Fruit fly (Drosophila melanogaster) whole organism, embryonic: ENCODE measurements around the gene ClpX.

Experiments
- Antp ChIP-seq: fragments of 200-800 bp; sonication (Bioruptor generic); optimal IDR thresholded peaks from 3 replicates; lab custom pipeline; 2016; ENCODE audit warnings: missing biosample characterization, missing genetic modification characterization
- Asciz ChIP-seq: fragments of 200-800 bp; sonication (Bioruptor generic); optimal IDR thresholded peaks from 2 replicates; lab custom pipeline; 2017; ENCODE audit warnings: missing biosample characterization, mild to moderate bottlenecking, missing genetic modification characterization, missing genetic modification reagents
- Atf6 ChIP-seq: fragments of 200-800 bp; sonication (Bioruptor generic); IDR thresholded peaks from 2 replicates; pipeline ENCODE4 v1.3.6; 2022; ENCODE audit warnings: missing biosample characterization, missing genetic modification characterization
- Bgb ChIP-seq: fragments of 200-800 bp; sonication (Bioruptor generic); IDR thresholded peaks from 2 replicates; pipeline ENCODE4 v1.3.6; 2022; ENCODE audit warnings: missing biosample characterization, missing genetic modification characterization; ENCODE audit not compliant: partially characterized antibody
- CG13775 ChIP-seq: fragments of 200-800 bp; sonication (Bioruptor generic); optimal IDR thresholded peaks from 3 replicates; lab custom pipeline; 2017; ENCODE audit warnings: missing biosample characterization, mild to moderate bottlenecking, missing genetic modification characterization
- CG15479 ChIP-seq: fragments of 200-800 bp; sonication (Bioruptor generic); optimal IDR thresholded peaks from 3 replicates; lab custom pipeline; 2019; ENCODE audit warnings: missing biosample characterization, mild to moderate bottlenecking, missing genetic modification characterization, moderate library complexity
- CG17359 ChIP-seq: fragments of 200-800 bp; sonication (Bioruptor generic); optimal IDR thresholded peaks from 3 replicates; lab custom pipeline; 2018; ENCODE audit warnings: missing biosample characterization, mild to moderate bottlenecking, missing genetic modification characterization, moderate library complexity
- CG17568 ChIP-seq: fragments of 200-800 bp; sonication (Bioruptor generic); optimal IDR thresholded peaks from 2 replicates; lab custom pipeline; 2018; ENCODE audit warnings: missing biosample characterization, mild to moderate bottlenecking, missing genetic modification characterization, moderate library complexity
- CG17829 ChIP-seq: fragments of 200-800 bp; optimal IDR thresholded peaks from 2 replicates; lab custom pipeline; 2019; ENCODE audit warnings: missing biosample characterization, mild to moderate bottlenecking, missing genetic modification characterization, moderate library complexity
- CG2199 ChIP-seq: fragments of 200-800 bp; sonication (Bioruptor generic); IDR thresholded peaks from 3 replicates; pipeline ENCODE4 v1.3.6; 2022; ENCODE audit warnings: missing biosample characterization, missing genetic modification characterization
- CG2889 ChIP-seq: fragments of 200-800 bp; sonication (Bioruptor generic); IDR thresholded peaks from 3 replicates; pipeline ENCODE4 v1.3.6; 2022; ENCODE audit warnings: missing biosample characterization, missing genetic modification characterization
- CG4328 ChIP-seq: fragments of 200-800 bp; sonication (Bioruptor generic); optimal IDR thresholded peaks from 3 replicates; lab custom pipeline; 2017; ENCODE audit warnings: missing biosample characterization, missing genetic modification reagents, missing genetic modification characterization
- CG7928 ChIP-seq: fragments of 200-800 bp; sonication (Bioruptor generic); optimal IDR thresholded peaks from 2 replicates; lab custom pipeline; 2017; ENCODE audit warnings: missing biosample characterization, mild to moderate bottlenecking, missing genetic modification characterization
- D ChIP-seq, 2 experiments: fragments of 200-800 bp in 1 of 2; fragments of >200 bp in 1 of 2; sonication (Bioruptor generic) in 1 of 2; optimal IDR thresholded peaks; 2 replicates in 1 of 2; 3 replicates in 1 of 2; lab custom pipeline; 2017; ENCODE audit warnings: mild to moderate bottlenecking in 1 of 2, missing biosample characterization in 1 of 2, missing genetic modification characterization in 1 of 2, missing genetic modification reagents in 1 of 2
- E2f2 ChIP-seq: fragments of 200-800 bp; sonication (Bioruptor generic); IDR thresholded peaks from 2 replicates; pipeline ENCODE4 v1.3.6; 2022; ENCODE audit warnings: missing biosample characterization, missing genetic modification characterization
- Hr39 ChIP-seq: fragments of >200 bp; optimal IDR thresholded peaks from 2 replicates; lab custom pipeline; 2017
- NC2β ChIP-seq: fragments of 200-800 bp; sonication (Bioruptor generic); optimal IDR thresholded peaks from 2 replicates; lab custom pipeline; 2016; ENCODE audit warnings: missing biosample characterization, missing genetic modification characterization
- Optix ChIP-seq: fragments of 200-800 bp; sonication (Bioruptor generic); IDR thresholded peaks from 3 replicates; pipeline ENCODE4 v1.3.6; 2022; ENCODE audit warnings: missing biosample characterization, missing genetic modification characterization
- PHDP ChIP-seq: fragments of 200-800 bp; sonication (Bioruptor generic); optimal IDR thresholded peaks from 3 replicates; lab custom pipeline; 2018; ENCODE audit warnings: missing biosample characterization, mild to moderate bottlenecking, missing genetic modification characterization, moderate library complexity
- Xrp1 ChIP-seq: fragments of 200-800 bp; sonication (Bioruptor generic); IDR thresholded peaks from 2 replicates; pipeline ENCODE4 v1.3.6; 2022; ENCODE audit warnings: missing biosample characterization, missing genetic modification characterization
- gcm ChIP-seq: fragments of 200-800 bp; sonication (Bioruptor generic); optimal IDR thresholded peaks from 2 replicates; lab custom pipeline; 2019; ENCODE audit warnings: missing biosample characterization, mild to moderate bottlenecking, missing genetic modification characterization, moderate library complexity
- hth ChIP-seq: fragments of >200 bp; optimal IDR thresholded peaks from 2 replicates; lab custom pipeline; 2017; ENCODE audit warnings: inconsistent platforms
- insv ChIP-seq, 2 experiments: fragments of 200-800 bp; sonication (Bioruptor generic); optimal IDR thresholded peaks; 3 replicates each; lab custom pipeline; 2016 to 2018; ENCODE audit warnings: missing biosample characterization in 2 of 2, missing genetic modification characterization in 2 of 2
- inv ChIP-seq: fragments of 200-800 bp; sonication (Bioruptor generic); IDR thresholded peaks from 2 replicates; pipeline ENCODE4 v1.3.6; 2022; ENCODE audit warnings: missing biosample characterization, missing genetic modification characterization; ENCODE audit not compliant: partially characterized antibody
- ken ChIP-seq: fragments of 200-800 bp; sonication (Bioruptor generic); IDR thresholded peaks from 3 replicates; pipeline ENCODE4 v1.3.6; 2022; ENCODE audit warnings: missing biosample characterization, missing genetic modification characterization
- nom ChIP-seq: fragments of 200-800 bp; sonication (Bioruptor generic); optimal IDR thresholded peaks from 2 replicates; lab custom pipeline; 2017; ENCODE audit warnings: missing biosample characterization, missing genetic modification characterization, mild to moderate bottlenecking, moderate library complexity, missing genetic modification reagents
- pros ChIP-seq: fragments of 200-800 bp; sonication (Bioruptor generic); optimal IDR thresholded peaks from 3 replicates; lab custom pipeline; 2019; ENCODE audit warnings: missing biosample characterization, mild to moderate bottlenecking, missing genetic modification characterization, moderate library complexity
- pzg ChIP-seq: fragments of 200-800 bp; sonication (Bioruptor generic); optimal IDR thresholded peaks from 3 replicates; lab custom pipeline; 2018; ENCODE audit warnings: missing biosample characterization, mild to moderate bottlenecking, missing genetic modification characterization, moderate library complexity
- row ChIP-seq: fragments of 200-800 bp; sonication (Bioruptor generic); IDR thresholded peaks from 3 replicates; pipeline ENCODE4 v1.3.6; 2022; ENCODE audit warnings: missing biosample characterization, missing genetic modification characterization
- stwl ChIP-seq: fragments of 200-800 bp; sonication (Bioruptor generic); optimal IDR thresholded peaks from 3 replicates; lab custom pipeline; 2018; ENCODE audit warnings: missing biosample characterization, mild to moderate bottlenecking, missing genetic modification characterization, moderate library complexity
- zen ChIP-seq: fragments of 200-800 bp; sonication (Bioruptor generic); optimal IDR thresholded peaks from 3 replicates; lab custom pipeline; 2018; ENCODE audit warnings: missing biosample characterization, mild to moderate bottlenecking, missing genetic modification characterization, moderate library complexity

Gene ClpX

dm6 chr3R:19902926-19903739 is at the start of gene ClpX (continued):
- no peak for TF ChIP-seq CG17359

- TF ChIP-seq Asciz (no peak), nom (GFP tag; lab: Kevin White, UChicago) (no peak), Xrp1 (GFP tag; lab: Robert Waterston, UW) (no peak)
Measured at dm6 chr3R:19948143-19948542, 44.7 kb upstream of the ClpX start, which contains the start of gene CG4783. Gene CG4783, plus strand, starts transcription at chr3R:19948443.

- TF ChIP-seq Bgb (GFP tag; lab: Robert Waterston, UW) (no peak), E2f2 (no peak), CG17829 (tag; lab: Kevin White, UChicago) (no peak), CG17568 (no peak), row (GFP tag; lab: Robert Waterston, UW) (no peak), pzg (GFP tag; lab: Kevin White, UChicago) (no peak), CG13775 (GFP tag; lab: Kevin White, UChicago) (no peak), Hr39 (no peak), NC2β (GFP tag; lab: Kevin White, UChicago) (no peak), inv (GFP tag; lab: Robert Waterston, UW) (no peak), hth (lab: Kevin White, UChicago) (no peak)
Measured at dm6 chr3R:19942312-19942711, 38.8 kb upstream of the ClpX start, which contains the start of gene CG46042. Gene CG46042, minus strand, starts transcription at chr3R:19942412.

DNA sequence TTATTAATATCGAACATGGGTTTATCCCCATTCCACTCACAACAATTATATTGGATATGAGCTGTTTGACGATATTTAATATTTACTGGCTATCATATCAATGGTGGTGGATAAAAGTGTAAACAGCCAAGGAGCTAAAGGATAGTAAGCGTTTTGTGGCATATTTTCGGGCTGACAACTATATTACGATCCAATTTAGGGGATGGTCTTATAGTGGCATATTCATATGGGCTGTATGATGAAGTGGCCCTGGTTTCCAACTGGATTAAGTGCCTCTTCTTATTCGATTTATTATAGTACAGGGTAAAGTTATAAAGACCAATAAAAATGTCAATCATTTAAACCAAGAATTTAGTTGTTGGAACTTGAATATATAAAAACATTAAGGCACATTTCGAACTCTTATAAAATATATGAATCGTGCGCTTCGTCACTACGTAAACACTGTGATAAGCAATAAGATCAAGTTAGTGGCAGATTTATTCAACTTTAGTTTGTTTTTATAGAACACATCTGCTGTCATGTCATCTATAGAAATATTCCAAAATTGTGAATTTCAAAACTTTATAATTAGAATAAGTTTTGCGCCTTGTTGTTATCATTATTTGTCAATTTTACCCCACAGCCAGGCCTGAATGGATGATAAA is 35.6 kb upstream of the ClpX start:
- no peak for TF ChIP-seq hth (lab: Kevin White, UChicago)
- TF ChIP-seq insv (GFP tag; optimal IDR thresholded peaks at IDR 0.05; lab: Kevin White, UChicago): peak; percentile 79 to 98
- peak; percentile 12 for TF ChIP-seq zen (tag; lab: Kevin White, UChicago)
- peak; percentile 29 for TF ChIP-seq CG7928
- TF ChIP-seq ken (GFP tag; lab: Robert Waterston, UW): no peak
- TF ChIP-seq stwl (tag; lab: Kevin White, UChicago): peak; percentile 29
- TF ChIP-seq Optix (GFP tag; lab: Robert Waterston, UW): no peak
- TF ChIP-seq Atf6: no peak

- TF ChIP-seq CG2199 (GFP tag; lab: Robert Waterston, UW) (peak; percentile 83; the same call in 2 of the 3 replicates), PHDP (no peak), CG15479 (GFP tag; lab: Kevin White, UChicago) (peak; percentile 12), D (optimal IDR thresholded peaks at IDR 0.05; lab: Kevin White, UChicago) (peak; percentile 52), D (GFP tag; optimal IDR thresholded peaks at IDR 0.05; lab: Kevin White, UChicago) (no peak), CG2889 (no peak), CG4328 (GFP tag; lab: Kevin White, UChicago) (no peak), gcm (GFP tag; lab: Kevin White, UChicago) (peak; percentile 92), Antp (no peak), pros (GFP tag; lab: Kevin White, UChicago) (peak; percentile 45)
Measured at dm6 chr3R:19935777-19936125, 32.3 kb upstream of the ClpX start.
